Fruit fly (Drosophila melanogaster): ENCODE data around the gene Edg84A.

Gene Edg84A

DNA sequence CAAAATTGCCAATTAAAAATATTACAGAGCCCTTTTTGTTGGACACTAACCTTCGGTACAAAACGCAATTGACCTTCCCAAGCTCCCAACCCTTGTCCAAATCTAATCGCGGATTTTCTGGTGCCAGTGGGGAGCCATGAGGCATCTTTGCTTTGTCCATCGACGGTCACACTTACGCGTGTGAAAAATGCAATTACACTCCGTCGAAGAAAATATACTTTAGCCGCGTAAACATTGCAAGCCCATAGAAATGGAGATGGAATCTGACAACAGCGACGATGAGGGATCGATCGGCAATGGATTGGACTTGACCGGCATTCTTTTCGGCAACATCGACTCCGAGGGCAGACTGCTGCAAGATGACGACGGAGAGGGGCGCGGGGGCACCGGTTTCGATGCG is 37.5 kb upstream of the Edg84A start, which contains the start of gene Taf1 (continued):
- TF ChIP-seq CG34224 (GFP tag; IDR thresholded peaks at IDR 0.05; ENCODE audit: partially characterized antibody) (peak; percentile 33; the same call in 1 of the 3 replicates), trem (tag; optimal IDR thresholded peaks at IDR 0.05) (peak; percentile 66), CG14441 (GFP tag; IDR thresholded peaks at IDR 0.05) (no peak), Pdp1 (GFP tag; optimal IDR thresholded peaks at IDR 0.05) (no peak), CTCF (GFP tag; optimal IDR thresholded peaks at IDR 0.05) (peak; percentile 75)

- TF ChIP-seq bab2 (GFP tag; optimal IDR thresholded peaks at IDR 0.05) (peak; percentile 11), gsb (GFP tag; IDR thresholded peaks at IDR 0.05) (no peak), CG4707 (GFP tag; optimal IDR thresholded peaks at IDR 0.05) (no peak), Hmr (GFP tag; optimal IDR thresholded peaks at IDR 0.05) (peak; percentile 50), CG3281 (GFP tag; optimal IDR thresholded peaks at IDR 0.05) (no peak), CG17385 (GFP tag; optimal IDR thresholded peaks at IDR 0.05) (no peak), CG14441 (GFP tag; IDR thresholded peaks at IDR 0.05) (peak; percentile 31; the same call in 1 of the 2 replicates), sima (GFP tag; optimal IDR thresholded peaks at IDR 0.05) (no peak), dmrt11E (tag; optimal IDR thresholded peaks at IDR 0.05) (peak; percentile 46), CG8944 (GFP tag; optimal IDR thresholded peaks at IDR 0.05) (no peak), tap (tag; optimal IDR thresholded peaks at IDR 0.05) (no peak), gsb-n (tag; optimal IDR thresholded peaks at IDR 0.05) (no peak), CG15696 (tag; optimal IDR thresholded peaks at IDR 0.05) (peak; percentile 24), MBD-R2 (GFP tag; IDR thresholded peaks at IDR 0.05) (peak; percentile 73), CG6791 (GFP tag; IDR thresholded peaks at IDR 0.05; ENCODE audit: partially characterized antibody) (0 out of 3 replicates have a peak, but pooled peaks have one; percentile 17), CG9609 (GFP tag; optimal IDR thresholded peaks at IDR 0.05) (peak; percentile 12), CG17912 (GFP tag; optimal IDR thresholded peaks at IDR 0.05) (peak; percentile 15), HLHmδ (GFP tag; optimal IDR thresholded peaks at IDR 0.05) (no peak), crol (GFP tag; IDR thresholded peaks at IDR 0.05) (no peak), ttk (GFP tag; IDR thresholded peaks at IDR 0.05) (0 out of 2 replicates have a peak, but pooled peaks have one; percentile 38), cg (GFP tag; optimal IDR thresholded peaks at IDR 0.05) (no peak), gce (GFP tag; IDR thresholded peaks at IDR 0.05) (no peak), CG10543 (GFP tag; optimal IDR thresholded peaks at IDR 0.05) (peak; percentile 73), CG17328 (GFP tag; IDR thresholded peaks at IDR 0.05) (peak; percentile 14; the same call in 1 of the 2 replicates), CG1602 (GFP tag; optimal IDR thresholded peaks at IDR 0.05) (peak; percentile 2), CG17829 (tag; optimal IDR thresholded peaks at IDR 0.05) (peak; percentile 61), prd (optimal IDR thresholded peaks at IDR 0.05) (no peak), prd (GFP tag; IDR thresholded peaks at IDR 0.05) (peak; percentile 26; the same call in 1 of the 3 replicates), CG15514 (GFP tag; optimal IDR thresholded peaks at IDR 0.05) (peak; percentile 65), Dbx (GFP tag; IDR thresholded peaks at IDR 0.05) (0 out of 3 replicates have a peak, but pooled peaks have one; percentile 43), Spps (tag; optimal IDR thresholded peaks at IDR 0.05) (peak; percentile 24), Chrac-16 (GFP tag; optimal IDR thresholded peaks at IDR 0.05) (peak; percentile 24), zfh2 (GFP tag; optimal IDR thresholded peaks at IDR 0.05) (no peak), ranshi (GFP tag; IDR thresholded peaks at IDR 0.05) (0 out of 2 replicates have a peak, but pooled peaks have one; percentile 13), CG1024 (GFP tag; IDR thresholded peaks at IDR 0.05) (peak; percentile 8; the same call in 1 of the 2 replicates), z (GFP tag; IDR thresholded peaks at IDR 0.05) (no peak), Hsf (GFP tag; optimal IDR thresholded peaks at IDR 0.05) (no peak), CG16815 (GFP tag; optimal IDR thresholded peaks at IDR 0.05) (no peak), insv (GFP tag; optimal IDR thresholded peaks at IDR 0.05) (peak in 1 of 2 experiments; percentile 19), CG7372 (GFP tag; IDR thresholded peaks at IDR 0.05) (0 out of 2 replicates have a peak, but pooled peaks have one; percentile 15), CG11093 (GFP tag; IDR thresholded peaks at IDR 0.05) (0 out of 3 replicates have a peak, but pooled peaks have one; percentile 26), dmrt99B (tag; optimal IDR thresholded peaks at IDR 0.05) (no peak), Sin3A (optimal IDR thresholded peaks at IDR 0.05) (peak; percentile 31)
Measured at dm6 chr3R:6657278-6658246, 26.7 kb upstream of the Edg84A start, which contains the start of the genes CG1307 and twr. CG1307 (minus strand) TSS chr3R:6657442. twr (plus strand) TSS chr3R:6657882.

All from whole organism, embryonic.